Fruit fly (Drosophila melanogaster): ENCODE results near the gene Nepl9.
A peak's percentile ranks its signal among the peaks of the same experiment; 100 is the strongest.

DNA sequence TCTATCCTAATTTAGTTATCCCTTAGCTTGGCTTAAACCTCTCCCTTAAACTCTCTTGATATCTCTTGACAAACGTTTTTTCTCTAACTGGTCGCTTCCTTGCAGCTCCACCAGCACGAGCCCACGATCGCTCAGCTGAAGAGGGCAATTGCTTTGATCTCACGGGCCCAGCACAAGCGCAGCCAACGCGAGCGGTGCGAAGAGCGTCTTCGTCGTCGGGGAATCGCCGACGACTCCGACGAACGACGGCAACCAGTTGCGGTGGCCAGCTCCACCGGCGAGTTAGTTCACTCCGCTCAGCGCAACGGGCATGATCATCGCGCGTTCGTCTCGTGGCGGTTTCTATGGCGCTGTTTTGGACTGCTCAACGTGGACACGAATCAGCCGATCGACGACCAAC lies 43.9 kb upstream of the Nepl9 start:
- TF ChIP-seq Eip93F (GFP tag; optimal IDR thresholded peaks at IDR 0.05) (no peak), Eip75B (GFP tag; optimal IDR thresholded peaks at IDR 0.05) (no peak), Hr38 (GFP tag; optimal IDR thresholded peaks at IDR 0.05) (no peak), fkh (GFP tag; optimal IDR thresholded peaks at IDR 0.05) (no peak), Eip78C (GFP tag) (peak; percentile 78), Hr4 (GFP tag; optimal IDR thresholded peaks at IDR 0.05) (no peak), CG11294 (GFP tag; IDR thresholded peaks at IDR 0.05) (no peak), CG6792 (GFP tag; optimal IDR thresholded peaks at IDR 0.05) (no peak), CG6808 (GFP tag; optimal IDR thresholded peaks at IDR 0.05) (no peak), fd59A (GFP tag; optimal IDR thresholded peaks at IDR 0.05) (no peak), CG10669 (GFP tag; optimal IDR thresholded peaks at IDR 0.05) (no peak), eg (GFP tag; IDR thresholded peaks at IDR 0.05) (no peak; the same call in 2 of the 3 replicates), net (GFP tag; optimal IDR thresholded peaks at IDR 0.05) (peak; percentile 33), CG6163 (GFP tag; IDR thresholded peaks at IDR 0.05) (peak; percentile 59)
